Worm (Caenorhabditis elegans) whole organism, L1 larva: ENCODE data around the gene C09B8.8.

Source experiments
- C34B4.2 ChIP-seq: sonication (generic microtip); optimal IDR thresholded peaks from 2 replicates; lab custom pipeline; 2017; ENCODE audit warnings: mild to moderate bottlenecking, missing genetic modification characterization, missing compliant biosample characterization
- alr-1 ChIP-seq: fragments of 200-800 bp; sonication (Bioruptor generic); optimal IDR thresholded peaks from 2 replicates; lab custom pipeline; 2018; ENCODE audit warnings: borderline replicate concordance, mild to moderate bottlenecking, missing genetic modification characterization, missing compliant biosample characterization
- blmp-1 ChIP-seq: fragments of 150-350 bp; optimal IDR thresholded peaks from 2 replicates; lab custom pipeline; 2014; ENCODE audit warnings: missing biosample characterization, missing genetic modification characterization
- ceh-82 ChIP-seq, 3 experiments: fragments of 150-350 bp in 1 of 3; sonication (generic microtip) in 2 of 3; optimal IDR thresholded peaks; 2 replicates each; lab custom pipeline; 2014 to 2017; ENCODE audit warnings: missing biosample characterization in 3 of 3, missing genetic modification characterization in 3 of 3
- ceh-88 ChIP-seq: fragments of 200-800 bp; sonication (Bioruptor generic); IDR thresholded peaks from 2 replicates; pipeline ENCODE4 v1.3.6; 2022; ENCODE audit warnings: missing genetic modification characterization, missing compliant biosample characterization
- ces-1 ChIP-seq: fragments of 150-350 bp; optimal IDR thresholded peaks from 2 replicates; lab custom pipeline; 2014; ENCODE audit warnings: missing biosample characterization, missing genetic modification reagents, missing genetic modification characterization
- efl-3 ChIP-seq: fragments of 200-800 bp; sonication (Bioruptor generic); optimal IDR thresholded peaks from 2 replicates; lab custom pipeline; 2018; ENCODE audit warnings: mild to moderate bottlenecking, missing genetic modification characterization, missing compliant biosample characterization
- fkh-10 ChIP-seq: sonication (generic microtip); optimal IDR thresholded peaks from 2 replicates; lab custom pipeline; 2017; ENCODE audit warnings: missing biosample characterization, missing genetic modification reagents, missing genetic modification characterization
- fkh-4 ChIP-seq: sonication (generic microtip); optimal IDR thresholded peaks from 2 replicates; lab custom pipeline; 2016; ENCODE audit warnings: missing compliant biosample characterization, missing genetic modification characterization, borderline replicate concordance
- fkh-8 ChIP-seq: sonication (generic microtip); optimal IDR thresholded peaks from 2 replicates; lab custom pipeline; 2016; ENCODE audit warnings: mild to moderate bottlenecking, missing genetic modification characterization, missing compliant biosample characterization
- grh-1 ChIP-seq: fragments of 200-800 bp; sonication (Bioruptor generic); IDR thresholded peaks from 2 replicates; pipeline ENCODE4 v1.3.6; 2022; ENCODE audit warnings: missing genetic modification reagents, missing genetic modification characterization, missing compliant biosample characterization
- hlh-17 ChIP-seq: fragments of 200-800 bp; sonication (Bioruptor generic); optimal IDR thresholded peaks from 2 replicates; lab custom pipeline; 2018; ENCODE audit warnings: missing genetic modification characterization, mild to moderate bottlenecking, missing compliant biosample characterization, moderate library complexity, borderline replicate concordance
- hlh-4 ChIP-seq: sonication (generic microtip); optimal IDR thresholded peaks from 2 replicates; lab custom pipeline; 2016; ENCODE audit warnings: mild to moderate bottlenecking, missing genetic modification characterization, missing compliant biosample characterization
- lin-13 ChIP-seq: fragments of 150-350 bp; optimal IDR thresholded peaks from 2 replicates; lab custom pipeline; 2014; ENCODE audit warnings: missing biosample characterization, missing genetic modification reagents, missing genetic modification characterization
- lin-14 ChIP-seq: fragments of 200-800 bp; sonication (Bioruptor generic); optimal IDR thresholded peaks from 2 replicates; lab custom pipeline; 2018; ENCODE audit warnings: mild to moderate bottlenecking, missing genetic modification characterization, moderate library complexity, missing compliant biosample characterization
- lin-15B ChIP-seq: fragments of 150-350 bp; sonication (generic microtip); optimal IDR thresholded peaks from 3 replicates; lab custom pipeline; 2014; ENCODE audit warnings: missing biosample characterization, missing genetic modification characterization
- lsy-2 ChIP-seq, 2 experiments: fragments of 150-350 bp; optimal IDR thresholded peaks; 2 replicates each; lab custom pipeline; 2014; ENCODE audit warnings: missing biosample characterization in 2 of 2, missing genetic modification characterization in 2 of 2
- mab-9 ChIP-seq: fragments of 200-800 bp; sonication (Bioruptor generic); IDR thresholded peaks from 2 replicates; pipeline ENCODE4 v1.3.6; 2022; ENCODE audit warnings: missing genetic modification reagents, missing genetic modification characterization, missing compliant biosample characterization
- mdl-1 ChIP-seq, 2 experiments: fragments of 150-350 bp; optimal IDR thresholded peaks; 2 replicates each; lab custom pipeline; 2014 to 2017; ENCODE audit warnings: missing biosample characterization in 2 of 2, missing genetic modification characterization in 2 of 2, inconsistent platforms in 1 of 2
- mef-2 ChIP-seq: fragments of 150-350 bp; optimal IDR thresholded peaks from 2 replicates; lab custom pipeline; 2014; ENCODE audit warnings: missing biosample characterization, missing genetic modification characterization
- nhr-19 ChIP-seq: fragments of 200-800 bp; sonication (Bioruptor generic); conservative IDR thresholded peaks from 2 replicates; pipeline ENCODE4 v1.3.6; 2022; ENCODE audit warnings: missing genetic modification characterization, missing compliant biosample characterization
- nhr-28 ChIP-seq: fragments of 150-350 bp; optimal IDR thresholded peaks from 2 replicates; lab custom pipeline; 2014; ENCODE audit warnings: missing biosample characterization, missing genetic modification characterization
- nhr-47 ChIP-seq: sonication (generic microtip); optimal IDR thresholded peaks from 2 replicates; lab custom pipeline; 2016; ENCODE audit warnings: mild to moderate bottlenecking, missing genetic modification characterization, moderate library complexity, missing compliant biosample characterization
- nhr-71 ChIP-seq: sonication (generic microtip); optimal IDR thresholded peaks from 2 replicates; lab custom pipeline; 2016; ENCODE audit warnings: mild to moderate bottlenecking, missing genetic modification characterization, moderate library complexity, missing compliant biosample characterization
- nhr-84 ChIP-seq: sonication (generic microtip); optimal IDR thresholded peaks from 2 replicates; lab custom pipeline; 2017; ENCODE audit warnings: missing biosample characterization, missing genetic modification characterization
- nhr-85 ChIP-seq: sonication (generic microtip); peaks from one replicate; lab custom pipeline; 2016; ENCODE audit warnings: missing genetic modification characterization, inconsistent platforms, missing compliant biosample characterization
- pax-3 ChIP-seq: fragments of 200-800 bp; sonication (Bioruptor generic); optimal IDR thresholded peaks from 2 replicates; lab custom pipeline; 2018; ENCODE audit warnings: mild to moderate bottlenecking, missing genetic modification characterization, moderate library complexity, missing compliant biosample characterization
- pqm-1 ChIP-seq: sonication (generic microtip); optimal IDR thresholded peaks from 3 replicates; lab custom pipeline; 2017; ENCODE audit warnings: missing biosample characterization, missing genetic modification characterization
- rnt-1 ChIP-seq: sonication (generic microtip); optimal IDR thresholded peaks from 2 replicates; lab custom pipeline; 2016; ENCODE audit warnings: mild to moderate bottlenecking, missing genetic modification characterization, moderate library complexity, missing compliant biosample characterization
- skn-1 ChIP-seq: fragments of 150-350 bp; optimal IDR thresholded peaks from 2 replicates; lab custom pipeline; 2014; ENCODE audit warnings: missing biosample characterization, missing genetic modification characterization
- snpc-4 ChIP-seq: fragments of 150-350 bp; optimal IDR thresholded peaks from 2 replicates; lab custom pipeline; 2014; ENCODE audit warnings: missing biosample characterization, missing genetic modification characterization
- snu-23 ChIP-seq: sonication (generic microtip); optimal IDR thresholded peaks from 2 replicates; lab custom pipeline; 2016; ENCODE audit warnings: missing genetic modification characterization, missing compliant biosample characterization
- sptf-1 ChIP-seq: fragments of 150-350 bp; optimal IDR thresholded peaks from 2 replicates; lab custom pipeline; 2014; ENCODE audit warnings: missing biosample characterization, missing genetic modification characterization
- swsn-7 ChIP-seq: sonication (generic microtip); optimal IDR thresholded peaks from 2 replicates; lab custom pipeline; 2016; ENCODE audit warnings: missing genetic modification characterization, missing compliant biosample characterization
- tbx-2 ChIP-seq: sonication (generic microtip); optimal IDR thresholded peaks from 2 replicates; lab custom pipeline; 2016; ENCODE audit warnings: missing genetic modification characterization, missing compliant biosample characterization
- unc-30 ChIP-seq: sonication (generic microtip); optimal IDR thresholded peaks from 2 replicates; lab custom pipeline; 2017; ENCODE audit warnings: missing biosample characterization, missing genetic modification characterization
- unc-98 ChIP-seq: fragments of 200-800 bp; sonication (Bioruptor generic); IDR thresholded peaks from 2 replicates; pipeline ENCODE4 v1.3.6; 2022; ENCODE audit warnings: missing genetic modification characterization, missing compliant biosample characterization
- vab-15 ChIP-seq: sonication (generic microtip); optimal IDR thresholded peaks from 2 replicates; lab custom pipeline; 2017; ENCODE audit warnings: missing genotype, mild to moderate bottlenecking, missing genetic modification characterization, missing compliant biosample characterization
- xbp-1 ChIP-seq: sonication (generic microtip); optimal IDR thresholded peaks from 2 replicates; lab custom pipeline; 2016; ENCODE audit warnings: missing genetic modification characterization, missing compliant biosample characterization
- zip-4 ChIP-seq: fragments of 200-800 bp; sonication (Bioruptor generic); optimal IDR thresholded peaks from 2 replicates; lab custom pipeline; 2018; ENCODE audit warnings: mild to moderate bottlenecking, missing genetic modification characterization, moderate library complexity, missing compliant biosample characterization
- ztf-11 ChIP-seq, 2 experiments: sonication (generic microtip); optimal IDR thresholded peaks; 2 replicates each; lab custom pipeline; 2016 to 2017; ENCODE audit warnings: missing genetic modification characterization in 2 of 2, missing biosample characterization in 1 of 2, missing compliant biosample characterization in 1 of 2

C09B8.8 gene

ce11 chrX:5977754-5978153 is 37.5 kb upstream of the C09B8.8 start, which contains the start of gene kin-2:
kin-2 (minus strand) TSS chrX:5977854.
- TF ChIP-seq nhr-71 = no peak
- no peak for TF ChIP-seq snpc-4 (tag; lab: Kevin White, UChicago)
- no peak for TF ChIP-seq unc-30 (tag; lab: Kevin White, UChicago)
- TF ChIP-seq fkh-10 (GFP tag; lab: Kevin White, UChicago) = no peak

- peak; percentile 75 for TF ChIP-seq lin-14 (GFP tag; lab: Kevin White, UChicago)
- no peak for TF ChIP-seq skn-1 (tag; lab: Kevin White, UChicago)
- peak; percentile 8 for TF ChIP-seq fkh-8 (tag; lab: Kevin White, UChicago)
- peak; percentile 62 for TF ChIP-seq fkh-10 (GFP tag; lab: Kevin White, UChicago)
- no peak for TF ChIP-seq rnt-1 (tag; lab: Kevin White, UChicago)
- peak; percentile 44 for TF ChIP-seq nhr-47 (tag; lab: Kevin White, UChicago)
- TF ChIP-seq lsy-2 (tag; optimal IDR thresholded peaks at IDR 0.05; lab: Kevin White, UChicago) = peak in 1 of 2 experiments; percentile 4
- no peak for TF ChIP-seq ztf-11 (tag; optimal IDR thresholded peaks at IDR 0.05; lab: Kevin White, UChicago)
- peak in 1 of 3 experiments; percentile 23 for TF ChIP-seq ceh-82 (tag; optimal IDR thresholded peaks at IDR 0.05; lab: Kevin White, UChicago)
- TF ChIP-seq, all 84 proteins: peak for 6
These were observed 33.6 kb upstream of the C09B8.8 start for ce11 chrX:5981698-5982097.

ce11 chrX:5982799-5983198 is 32.5 kb upstream of the C09B8.8 start:
- TF ChIP-seq snu-23 (GFP tag; lab: Kevin White, UChicago) (peak; percentile 15), tbx-2 (tag; lab: Kevin White, UChicago) (peak; percentile 19), rnt-1 (tag; lab: Kevin White, UChicago) (peak; percentile 21), mdl-1 (tag; optimal IDR thresholded peaks at IDR 0.05; lab: Kevin White, UChicago) (no peak), ceh-82 (tag; optimal IDR thresholded peaks at IDR 0.05; lab: Kevin White, UChicago) (peak in 1 of 3 experiments; percentile 29), nhr-84 (no peak), nhr-47 (tag; lab: Kevin White, UChicago) (peak; percentile 34), alr-1 (tag; lab: Kevin White, UChicago) (no peak), nhr-71 (peak; percentile 44), lsy-2 (tag; optimal IDR thresholded peaks at IDR 0.05; lab: Kevin White, UChicago) (peak; percentile 11 to 15), lin-14 (GFP tag; lab: Kevin White, UChicago) (peak; percentile 87), nhr-85 (no peak), xbp-1 (tag; lab: Kevin White, UChicago) (peak; percentile 5)

- no peak for TF ChIP-seq efl-3 (GFP tag; lab: Kevin White, UChicago)
- no peak for TF ChIP-seq mef-2
- no peak for TF ChIP-seq pqm-1 (tag; lab: Kevin White, UChicago)
- peak; percentile 82 for TF ChIP-seq fkh-10 (GFP tag; lab: Kevin White, UChicago)
- TF ChIP-seq lsy-2 (tag; optimal IDR thresholded peaks at IDR 0.05; lab: Kevin White, UChicago) = no peak
- TF ChIP-seq C34B4.2 (tag; lab: Kevin White, UChicago) = no peak
These were observed 32.0 kb upstream of the C09B8.8 start for ce11 chrX:5983267-5983666.

- TF ChIP-seq nhr-19 (GFP tag; lab: Robert Waterston, UW) = peak; percentile 80
- no peak for TF ChIP-seq hlh-4 (tag; lab: Kevin White, UChicago)
- TF ChIP-seq ceh-88 (GFP tag; lab: Robert Waterston, UW) = no peak
- no peak for TF ChIP-seq zip-4 (GFP tag; lab: Kevin White, UChicago)
- peak; percentile 72 for TF ChIP-seq fkh-10 (GFP tag; lab: Kevin White, UChicago)
- no peak for TF ChIP-seq nhr-28 (tag; lab: Kevin White, UChicago)
- no peak for TF ChIP-seq ces-1
- peak; percentile 85 for TF ChIP-seq pax-3 (tag; lab: Kevin White, UChicago)
- peak; percentile 80 for TF ChIP-seq lin-15B (tag; lab: Kevin White, UChicago)
- TF ChIP-seq grh-1 (GFP tag; lab: Robert Waterston, UW) = no peak
- peak; percentile 93 for TF ChIP-seq snu-23 (GFP tag; lab: Kevin White, UChicago)
- peak; percentile 81 for TF ChIP-seq blmp-1 (tag; lab: Kevin White, UChicago)
- peak; percentile 98 for TF ChIP-seq fkh-8 (tag; lab: Kevin White, UChicago)
- peak; percentile 47 for TF ChIP-seq vab-15
- TF ChIP-seq lsy-2 (tag; optimal IDR thresholded peaks at IDR 0.05; lab: Kevin White, UChicago) = peak; percentile 77 to 94
- no peak for TF ChIP-seq hlh-17 (GFP tag; lab: Kevin White, UChicago)
- no peak for TF ChIP-seq fkh-4 (tag; lab: Kevin White, UChicago)
- no peak for TF ChIP-seq unc-98 (GFP tag; lab: Robert Waterston, UW)
- peak; percentile 95 for TF ChIP-seq lin-14 (GFP tag; lab: Kevin White, UChicago)
- peak; percentile 92 for TF ChIP-seq xbp-1 (tag; lab: Kevin White, UChicago)
- peak; percentile 85 for TF ChIP-seq lin-13 (GFP tag; lab: Kevin White, UChicago)
- no peak for TF ChIP-seq mab-9 (GFP tag; lab: Robert Waterston, UW)
- TF ChIP-seq mdl-1 (tag; optimal IDR thresholded peaks at IDR 0.05; lab: Kevin White, UChicago) = peak in 1 of 2 experiments; percentile 86
- TF ChIP-seq swsn-7 (tag; lab: Kevin White, UChicago) = peak; percentile 88
- no peak for TF ChIP-seq sptf-1 (tag; lab: Kevin White, UChicago)
- TF ChIP-seq unc-30 (tag; lab: Kevin White, UChicago) = no peak
These were observed 30.7 kb upstream of the C09B8.8 start, which contains the start of gene klp-13 for ce11 chrX:5984581-5985039. klp-13 (plus strand) TSS chrX:5984989.
